Fruit fly (Drosophila melanogaster): ENCODE measurements around the gene CG8668.

- TF ChIP-seq CG4496 (GFP tag; IDR thresholded peaks at IDR 0.05) (no peak), CG17806 (tag; optimal IDR thresholded peaks at IDR 0.05) (no peak), CG13204 (GFP tag; optimal IDR thresholded peaks at IDR 0.05) (no peak), CG8301 (tag; optimal IDR thresholded peaks at IDR 0.05) (no peak), CG14655 (GFP tag; optimal IDR thresholded peaks at IDR 0.05) (no peak), rn (GFP tag; IDR thresholded peaks at IDR 0.05) (no peak)
Observed at dm6 chr2L:8095176-8095575, 31.6 kb upstream of the CG8668 start.

Measured in whole organism, pupa.